Fruit fly (Drosophila melanogaster) whole organism: ENCODE results near the gene CG12289.

Experiments used
- Dll ChIP-seq: fragments of >200 bp; optimal IDR thresholded peaks from 2 replicates; lab custom pipeline; 2017
- EcR ChIP-seq, 2 experiments: fragments of >200 bp; optimal IDR thresholded peaks; 2 replicates each; lab custom pipeline; 2017; ENCODE audit warnings: missing biosample characterization in 2 of 2, missing genetic modification characterization in 2 of 2, missing genetic modification reagents in 2 of 2
- pan ChIP-seq: fragments of >200 bp; optimal IDR thresholded peaks from 2 replicates; lab custom pipeline; 2017
- usp ChIP-seq: fragments of >200 bp; optimal IDR thresholded peaks from 2 replicates; lab custom pipeline; 2017; ENCODE audit warnings: missing biosample characterization, missing genetic modification characterization, mixed read lengths

DNA sequence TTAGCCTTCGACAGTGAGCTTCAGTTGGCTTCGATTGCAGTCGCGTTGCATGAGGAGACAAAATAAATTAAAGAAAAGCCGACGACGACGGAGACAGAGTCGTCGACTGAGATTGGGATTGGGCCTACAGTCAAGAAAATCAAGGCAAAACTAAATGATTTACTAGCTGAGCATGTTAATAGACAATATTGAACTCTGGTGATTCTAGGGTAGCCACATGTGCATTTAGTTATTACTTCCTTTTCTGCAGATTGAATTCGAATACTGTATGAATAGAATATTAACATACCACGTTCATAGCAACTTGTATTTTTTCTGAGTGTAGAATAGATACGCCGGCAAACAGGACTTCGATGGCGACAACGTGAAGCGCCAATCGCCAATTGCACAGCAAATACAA, 9.9 kb downstream of the CG12289 start:
- no peak for TF ChIP-seq EcR (GFP tag; optimal IDR thresholded peaks at IDR 0.05; lab: Kevin White, UChicago)
- TF ChIP-seq pan (lab: Kevin White, UChicago) = no peak
- no peak for TF ChIP-seq usp (GFP tag; lab: Kevin White, UChicago)
- TF ChIP-seq Dll = no peak
